Fruit fly (Drosophila melanogaster) whole organism, prepupa: Measurements from ENCODE around the gene CG6204.

ENCODE experiments used
- CG10669 ChIP-seq: fragments of 200-800 bp; sonication (Bioruptor generic); optimal IDR thresholded peaks from 3 replicates; lab custom pipeline; 2018; ENCODE audit warnings: missing biosample characterization, mild to moderate bottlenecking, missing genetic modification characterization, moderate library complexity
- CG15336 ChIP-seq: fragments of 200-800 bp; sonication (Bioruptor generic); IDR thresholded peaks from 2 replicates; pipeline ENCODE4 v1.3.6; 2022; ENCODE audit warnings: missing biosample characterization, missing genetic modification characterization
- CG16779 ChIP-seq: fragments of 200-800 bp; sonication (Bioruptor generic); optimal IDR thresholded peaks from 3 replicates; lab custom pipeline; 2017; ENCODE audit warnings: missing biosample characterization, mild to moderate bottlenecking, missing genetic modification characterization
- Eip75B ChIP-seq: fragments of 200-800 bp; sonication (Bioruptor generic); optimal IDR thresholded peaks from 3 replicates; lab custom pipeline; 2016; ENCODE audit warnings: missing biosample characterization, missing genetic modification characterization
- Hr38 ChIP-seq: sonication (Bioruptor generic); optimal IDR thresholded peaks from 2 replicates; lab custom pipeline; 2016; ENCODE audit warnings: missing biosample characterization, missing genetic modification characterization
- Lpt ChIP-seq: fragments of 200-800 bp; sonication (Bioruptor generic); optimal IDR thresholded peaks from 3 replicates; lab custom pipeline; 2016; ENCODE audit warnings: missing biosample characterization, missing genetic modification characterization
- Sox102F ChIP-seq: fragments of 200-800 bp; sonication (Bioruptor generic); optimal IDR thresholded peaks from 2 replicates; lab custom pipeline; 2016; ENCODE audit warnings: missing biosample characterization, mild to moderate bottlenecking, missing genetic modification characterization
- Sox14 ChIP-seq: fragments of 200-800 bp; sonication (Bioruptor generic); optimal IDR thresholded peaks from 3 replicates; lab custom pipeline; 2016; ENCODE audit warnings: missing biosample characterization, missing genetic modification characterization
- fd59A ChIP-seq: fragments of 200-800 bp; sonication (Bioruptor generic); optimal IDR thresholded peaks from 2 replicates; lab custom pipeline; 2017; ENCODE audit warnings: missing biosample characterization, mild to moderate bottlenecking, missing genetic modification characterization, missing genetic modification reagents
- fd85E ChIP-seq: fragments of 200-800 bp; sonication (Bioruptor generic); optimal IDR thresholded peaks from 3 replicates; lab custom pipeline; 2016; ENCODE audit warnings: missing biosample characterization, missing genetic modification characterization
- lz ChIP-seq: fragments of 200-800 bp; sonication (Bioruptor generic); optimal IDR thresholded peaks from 3 replicates; lab custom pipeline; 2016; ENCODE audit warnings: missing biosample characterization, missing genetic modification characterization
- net ChIP-seq: fragments of 200-800 bp; sonication (Bioruptor generic); optimal IDR thresholded peaks from 3 replicates; lab custom pipeline; 2016; ENCODE audit warnings: missing biosample characterization, missing genetic modification characterization
- ss ChIP-seq, 2 experiments: fragments of 200-800 bp; sonication (Bioruptor generic); optimal IDR thresholded peaks; 2 replicates in 1 of 2; 3 replicates in 1 of 2; lab custom pipeline; 2017 to 2018; ENCODE audit warnings: mild to moderate bottlenecking in 2 of 2, missing biosample characterization in 2 of 2, missing genetic modification characterization in 2 of 2, moderate library complexity in 1 of 2
- topi ChIP-seq: fragments of 200-800 bp; sonication (Bioruptor generic); optimal IDR thresholded peaks from 3 replicates; lab custom pipeline; 2016; ENCODE audit warnings: missing biosample characterization, missing genetic modification characterization

dm6 chr3R:24150103-24150502, 43.5 kb upstream of the CG6204 start, which contains the start of gene p38c:
- TF ChIP-seq net (no peak), fd59A (GFP tag; lab: Kevin White, UChicago) (no peak), Sox102F (GFP tag; lab: Kevin White, UChicago) (no peak), Eip75B (GFP tag; lab: Kevin White, UChicago) (no peak), Hr38 (GFP tag; lab: Kevin White, UChicago) (no peak), ss (GFP tag; optimal IDR thresholded peaks at IDR 0.05; lab: Kevin White, UChicago) (no peak), Sox14 (GFP tag; lab: Kevin White, UChicago) (no peak), CG16779 (tag; lab: Kevin White, UChicago) (no peak), fd85E (GFP tag; lab: Kevin White, UChicago) (no peak), Lpt (GFP tag; lab: Kevin White, UChicago) (no peak), CG10669 (no peak), topi (no peak), lz (GFP tag; lab: Kevin White, UChicago) (no peak), CG15336 (GFP tag; lab: Robert Waterston, UW) (no peak)
